Worm (Caenorhabditis elegans) whole organism, early embryonic: ENCODE results near the gene sld-5.

ENCODE experiments used
- B0310.2 ChIP-seq: sonication (generic microtip); optimal IDR thresholded peaks from 2 replicates; lab custom pipeline; 2016; ENCODE audit warnings: mild to moderate bottlenecking, missing genetic modification characterization, missing compliant biosample characterization
- F13C5.2 ChIP-seq: sonication (generic microtip); optimal IDR thresholded peaks from 2 replicates; lab custom pipeline; 2017; ENCODE audit warnings: mild to moderate bottlenecking, missing genetic modification characterization, inconsistent platforms, missing compliant biosample characterization
- aly-1 ChIP-seq: sonication (generic microtip); optimal IDR thresholded peaks from 2 replicates; lab custom pipeline; 2016; ENCODE audit warnings: missing genetic modification characterization, missing compliant biosample characterization
- ama-1 ChIP-seq: fragments of 150-350 bp; optimal IDR thresholded peaks from 2 replicates; lab custom pipeline; 2014
- ceh-13 ChIP-seq: fragments of 200-800 bp; sonication (Bioruptor generic); optimal IDR thresholded peaks from 2 replicates; lab custom pipeline; 2018; ENCODE audit warnings: mild to moderate bottlenecking, missing genetic modification characterization, missing compliant biosample characterization
- ceh-36 ChIP-seq: sonication (generic microtip); optimal IDR thresholded peaks from 2 replicates; lab custom pipeline; 2016; ENCODE audit warnings: missing genetic modification characterization, inconsistent platforms, missing compliant biosample characterization
- ets-7 ChIP-seq: sonication (generic microtip); optimal IDR thresholded peaks from 2 replicates; lab custom pipeline; 2016; ENCODE audit warnings: missing genotype, missing genetic modification characterization, missing compliant biosample characterization
- flt-1 ChIP-seq: fragments of 200-800 bp; sonication (Bioruptor generic); IDR thresholded peaks from 2 replicates; pipeline ENCODE4 v1.3.6; 2022; ENCODE audit warnings: missing genetic modification characterization, missing compliant biosample characterization
- hmbx-1 ChIP-seq: sonication (generic microtip); optimal IDR thresholded peaks from 2 replicates; lab custom pipeline; 2016; ENCODE audit warnings: mild to moderate bottlenecking, missing genetic modification characterization, missing compliant biosample characterization
- hmg-4 ChIP-seq: fragments of 200-800 bp; sonication (Bioruptor generic); optimal IDR thresholded peaks from 2 replicates; lab custom pipeline; 2018; ENCODE audit warnings: mild to moderate bottlenecking, missing genetic modification characterization, missing compliant biosample characterization
- hnd-1 ChIP-seq: sonication (generic microtip); optimal IDR thresholded peaks from 2 replicates; lab custom pipeline; 2016; ENCODE audit warnings: missing genetic modification characterization, missing compliant biosample characterization
- pes-1 ChIP-seq: fragments of 200-800 bp; sonication (Bioruptor generic); IDR thresholded peaks from 2 replicates; pipeline ENCODE4 v1.3.6; 2022; ENCODE audit warnings: missing genetic modification reagents, missing genetic modification characterization, missing compliant biosample characterization
- scrt-1 ChIP-seq: fragments of 200-800 bp; sonication (Bioruptor generic); IDR thresholded peaks from 2 replicates; pipeline ENCODE4 v1.3.6; 2022; ENCODE audit warnings: missing genetic modification characterization, missing compliant biosample characterization
- sea-1 ChIP-seq: fragments of 200-800 bp; sonication (Bioruptor generic); conservative IDR thresholded peaks from 2 replicates; pipeline ENCODE4 v1.3.6; 2022; ENCODE audit warnings: missing genetic modification characterization, missing compliant biosample characterization
- tbx-11 ChIP-seq: fragments of 200-800 bp; sonication (Bioruptor generic); IDR thresholded peaks from 2 replicates; pipeline ENCODE4 v1.3.6; 2022; ENCODE audit warnings: missing genetic modification characterization, missing compliant biosample characterization
- tbx-37 ChIP-seq: fragments of 200-800 bp; sonication (Bioruptor generic); conservative IDR thresholded peaks from 2 replicates; pipeline ENCODE4 v1.3.6; 2022; ENCODE audit warnings: missing genetic modification reagents, missing genetic modification characterization, missing compliant biosample characterization
- tra-4 ChIP-seq: sonication (generic microtip); optimal IDR thresholded peaks from 2 replicates; lab custom pipeline; 2017; ENCODE audit warnings: missing genetic modification characterization, missing compliant biosample characterization

sld-5 gene

ce11 chrV:20213097-20213496, 24.4 kb downstream of the sld-5 start:
- TF ChIP-seq hnd-1 (tag; lab: Kevin White, UChicago) (no peak), flt-1 (GFP tag; lab: Robert Waterston, UW) (no peak), aly-1 (tag; lab: Kevin White, UChicago) (no peak), ceh-13 (GFP tag; lab: Kevin White, UChicago) (no peak), scrt-1 (no peak), ceh-36 (tag; lab: Kevin White, UChicago) (no peak), tbx-37 (GFP tag; lab: Robert Waterston, UW) (no peak), tra-4 (no peak), F13C5.2 (tag; lab: Kevin White, UChicago) (no peak), B0310.2 (tag; lab: Kevin White, UChicago) (no peak), pes-1 (no peak)

- TF ChIP-seq B0310.2 (tag; lab: Kevin White, UChicago) (no peak), sea-1 (GFP tag; lab: Robert Waterston, UW) (no peak), hnd-1 (tag; lab: Kevin White, UChicago) (no peak), ceh-13 (GFP tag; lab: Kevin White, UChicago) (no peak), tbx-11 (GFP tag; lab: Robert Waterston, UW) (no peak), hmbx-1 (no peak), pes-1 (no peak), F13C5.2 (tag; lab: Kevin White, UChicago) (no peak), scrt-1 (no peak), ama-1 (lab: Kevin White, UChicago) (no peak), hmg-4 (GFP tag; lab: Kevin White, UChicago) (no peak), tra-4 (no peak)
Observed at ce11 chrV:20212584-20212983, 25.0 kb downstream of the sld-5 start, which contains the start of gene Y113G7B.12. Y113G7B.12 (minus strand) TSS chrV:20212684.

ce11 chrV:20206086-20206485, 31.5 kb downstream of the sld-5 start, which contains the start of the genes fbxb-59 and srbc-34:
fbxb-59 (minus strand) TSS chrV:20206186.
srbc-34 (plus strand) TSS chrV:20206318.
- TF ChIP-seq hmg-4 (GFP tag; lab: Kevin White, UChicago) (no peak), hnd-1 (tag; lab: Kevin White, UChicago) (no peak), tra-4 (no peak), F13C5.2 (tag; lab: Kevin White, UChicago) (no peak), tbx-37 (GFP tag; lab: Robert Waterston, UW) (no peak), ama-1 (lab: Kevin White, UChicago) (no peak), flt-1 (GFP tag; lab: Robert Waterston, UW) (no peak), hmbx-1 (no peak), scrt-1 (no peak), sea-1 (GFP tag; lab: Robert Waterston, UW) (no peak), aly-1 (tag; lab: Kevin White, UChicago) (no peak), tbx-11 (GFP tag; lab: Robert Waterston, UW) (no peak), ceh-13 (GFP tag; lab: Kevin White, UChicago) (no peak)

ce11 chrV:20203085-20203484, 34.5 kb downstream of the sld-5 start, which contains the start of gene fbxa-113:
fbxa-113 (plus strand) TSS chrV:20203385.
- TF ChIP-seq scrt-1 (no peak), aly-1 (tag; lab: Kevin White, UChicago) (no peak), ceh-13 (GFP tag; lab: Kevin White, UChicago) (no peak), ets-7 (tag; lab: Kevin White, UChicago) (no peak), flt-1 (GFP tag; lab: Robert Waterston, UW) (no peak), tra-4 (no peak), F13C5.2 (tag; lab: Kevin White, UChicago) (no peak), B0310.2 (tag; lab: Kevin White, UChicago) (no peak), ama-1 (lab: Kevin White, UChicago) (no peak), hmbx-1 (no peak), sea-1 (GFP tag; lab: Robert Waterston, UW) (no peak), hnd-1 (tag; lab: Kevin White, UChicago) (no peak), pes-1 (no peak), tbx-37 (GFP tag; lab: Robert Waterston, UW) (no peak)

ce11 chrV:20201316-20201715, 36.2 kb downstream of the sld-5 start, which contains the start of gene fbxa-114:
fbxa-114 (plus strand) TSS chrV:20201616.
- no peak for TF ChIP-seq ets-7 (tag; lab: Kevin White, UChicago)
- no peak for TF ChIP-seq scrt-1
- no peak for TF ChIP-seq ama-1 (lab: Kevin White, UChicago)
- no peak for TF ChIP-seq tbx-37 (GFP tag; lab: Robert Waterston, UW)
- no peak for TF ChIP-seq flt-1 (GFP tag; lab: Robert Waterston, UW)
- no peak for TF ChIP-seq ceh-36 (tag; lab: Kevin White, UChicago)
- TF ChIP-seq sea-1 (GFP tag; lab: Robert Waterston, UW): no peak
- no peak for TF ChIP-seq tbx-11 (GFP tag; lab: Robert Waterston, UW)
- TF ChIP-seq tra-4: no peak
- no peak for TF ChIP-seq B0310.2 (tag; lab: Kevin White, UChicago)
- no peak for TF ChIP-seq hmg-4 (GFP tag; lab: Kevin White, UChicago)
- TF ChIP-seq hmbx-1: no peak
- TF ChIP-seq pes-1: no peak
- no peak for TF ChIP-seq aly-1 (tag; lab: Kevin White, UChicago)

ce11 chrV:20199658-20200057, 37.9 kb downstream of the sld-5 start:
- TF ChIP-seq tbx-11 (GFP tag; lab: Robert Waterston, UW): no peak
- TF ChIP-seq hnd-1 (tag; lab: Kevin White, UChicago): no peak

- TF ChIP-seq hmbx-1 (no peak), scrt-1 (no peak), tbx-37 (GFP tag; lab: Robert Waterston, UW) (no peak), pes-1 (no peak), hnd-1 (tag; lab: Kevin White, UChicago) (no peak), sea-1 (GFP tag; lab: Robert Waterston, UW) (no peak), tbx-11 (GFP tag; lab: Robert Waterston, UW) (no peak)
Observed at ce11 chrV:20198954-20199353, 38.6 kb downstream of the sld-5 start, which contains the start of gene fog-2. fog-2 (plus strand) TSS chrV:20199254.
